Fruit fly (Drosophila melanogaster): Measurements from ENCODE around the gene Doc1.

- TF ChIP-seq OdsH (GFP tag; optimal IDR thresholded peaks at IDR 0.05) (peak; percentile 22), Smox (GFP tag; optimal IDR thresholded peaks at IDR 0.05) (no peak), spab (GFP tag; optimal IDR thresholded peaks at IDR 0.05) (no peak), topi (GFP tag; optimal IDR thresholded peaks at IDR 0.05) (no peak), Ets96B (tag; optimal IDR thresholded peaks at IDR 0.05) (peak; percentile 15), CG3919 (GFP tag; optimal IDR thresholded peaks at IDR 0.05) (peak; percentile 33), cyc (GFP tag; optimal IDR thresholded peaks at IDR 0.05) (no peak), CG6163 (GFP tag; IDR thresholded peaks at IDR 0.05) (peak; percentile 55; the same call in 2 of the 3 replicates), CG8119 (GFP tag; IDR thresholded peaks at IDR 0.05) (no peak), CG8632 (GFP tag; optimal IDR thresholded peaks at IDR 0.05) (no peak), Sox102F (GFP tag; optimal IDR thresholded peaks at IDR 0.05) (no peak), CG11762 (GFP tag; optimal IDR thresholded peaks at IDR 0.05; ENCODE audit: insufficient read depth) (no peak), achi (GFP tag; optimal IDR thresholded peaks at IDR 0.05) (no peak)
Observed at dm6 chr3L:9025680-9026079, 15.5 kb upstream of the Doc1 start.

All from whole organism, prepupa.